Worm (Caenorhabditis elegans): Measurements from ENCODE around the gene aipr-1.

Gene aipr-1

ce11 chrII:6563238-6563637 is 30.8 kb downstream of the aipr-1 start:
- TF ChIP-seq pqm-1 (tag; optimal IDR thresholded peaks at IDR 0.05) (no peak), unc-130 (tag; optimal IDR thresholded peaks at IDR 0.05) (no peak), ceh-88 (GFP tag; IDR thresholded peaks at IDR 0.05) (no peak), zip-4 (GFP tag; optimal IDR thresholded peaks at IDR 0.05) (no peak), hlh-4 (tag; optimal IDR thresholded peaks at IDR 0.05) (no peak), fkh-10 (GFP tag; optimal IDR thresholded peaks at IDR 0.05) (peak; percentile 44), ceh-82 (tag; optimal IDR thresholded peaks at IDR 0.05) (peak in 1 of 3 experiments; percentile 14), egl-13 (tag; optimal IDR thresholded peaks at IDR 0.05) (no peak), elt-2 (tag; optimal IDR thresholded peaks at IDR 0.05) (no peak), blmp-1 (tag; optimal IDR thresholded peaks at IDR 0.05) (peak; percentile 50), irx-1 (tag; optimal IDR thresholded peaks at IDR 0.05) (no peak), tlp-1 (tag; optimal IDR thresholded peaks at IDR 0.05) (no peak), lin-39 (tag; optimal IDR thresholded peaks at IDR 0.05) (no peak), pax-3 (tag; optimal IDR thresholded peaks at IDR 0.05) (no peak), mef-2 (tag; optimal IDR thresholded peaks at IDR 0.05) (no peak), nhr-47 (tag; optimal IDR thresholded peaks at IDR 0.05) (no peak), C16A3.4 (tag; optimal IDR thresholded peaks at IDR 0.05) (no peak), lin-13 (GFP tag; optimal IDR thresholded peaks at IDR 0.05) (no peak), Y116A8C.19 (tag; optimal IDR thresholded peaks at IDR 0.05; ENCODE audit: borderline replicate concordance) (no peak), elt-3 (tag; optimal IDR thresholded peaks at IDR 0.05) (no peak), snu-23 (GFP tag; optimal IDR thresholded peaks at IDR 0.05) (peak; percentile 12), egl-27 (tag; optimal IDR thresholded peaks at IDR 0.05) (no peak), efl-1 (optimal IDR thresholded peaks at IDR 0.05) (peak; percentile 24 to 40), efl-1 (GFP tag; optimal IDR thresholded peaks at IDR 0.05 in 1 of 2) (peak; percentile 16 to 89), nhr-12 (tag; optimal IDR thresholded peaks at IDR 0.05) (no peak), nhr-237 (tag; optimal IDR thresholded peaks at IDR 0.05) (no peak), sox-4 (tag; optimal IDR thresholded peaks at IDR 0.05) (no peak), ets-5 (GFP tag; IDR thresholded peaks at IDR 0.05) (no peak), lsy-2 (tag; optimal IDR thresholded peaks at IDR 0.05) (peak in 1 of 2 experiments; percentile 14), unc-86 (tag; optimal IDR thresholded peaks at IDR 0.05) (no peak), jun-1 (tag; optimal IDR thresholded peaks at IDR 0.05) (peak; percentile 26), mep-1 (tag; optimal IDR thresholded peaks at IDR 0.05) (no peak), sup-37 (GFP tag; optimal IDR thresholded peaks at IDR 0.05) (no peak), dsc-1 (tag; optimal IDR thresholded peaks at IDR 0.05) (peak; percentile 14), alr-1 (tag; optimal IDR thresholded peaks at IDR 0.05; ENCODE audit: borderline replicate concordance) (no peak), nhr-19 (GFP tag; conservative IDR thresholded peaks at IDR 0.05) (no peak), ztf-11 (tag; optimal IDR thresholded peaks at IDR 0.05) (no peak), ces-1 (GFP tag; optimal IDR thresholded peaks at IDR 0.05) (no peak), ceh-8 (GFP tag; optimal IDR thresholded peaks at IDR 0.05) (no peak), dpl-1 (GFP tag; optimal IDR thresholded peaks at IDR 0.05) (no peak), pag-3 (tag; optimal IDR thresholded peaks at IDR 0.05; ENCODE audit: borderline replicate concordance, insufficient read depth) (no peak), isw-1 (GFP tag; IDR thresholded peaks at IDR 0.05) (no peak), C04F5.9 (tag; optimal IDR thresholded peaks at IDR 0.05) (no peak), nhr-76 (tag; optimal IDR thresholded peaks at IDR 0.05) (no peak), tbx-2 (tag; optimal IDR thresholded peaks at IDR 0.05) (no peak), fos-1 (tag; optimal IDR thresholded peaks at IDR 0.05) (no peak), skn-1 (tag; optimal IDR thresholded peaks at IDR 0.05) (no peak), lin-14 (GFP tag; optimal IDR thresholded peaks at IDR 0.05) (peak; percentile 78), unc-62 (GFP tag; optimal IDR thresholded peaks at IDR 0.05) (no peak), hlh-17 (GFP tag; optimal IDR thresholded peaks at IDR 0.05; ENCODE audit: borderline replicate concordance) (no peak), lin-35 (GFP tag; optimal IDR thresholded peaks at IDR 0.05) (no peak), rnt-1 (tag; optimal IDR thresholded peaks at IDR 0.05) (peak; percentile 11), fkh-8 (tag; optimal IDR thresholded peaks at IDR 0.05) (peak; percentile 35)
